Fruit fly (Drosophila melanogaster) S2 (cell line): ENCODE data around the gene Naxd.

Source experiments
- CG8478 ChIP-seq: fragments of >200 bp; optimal IDR thresholded peaks from 2 replicates; lab custom pipeline; 2018
- CTCF ChIP-seq, 2 experiments: fragments of >200 bp; optimal IDR thresholded peaks; 2 replicates each; lab custom pipeline; 2018

DNA sequence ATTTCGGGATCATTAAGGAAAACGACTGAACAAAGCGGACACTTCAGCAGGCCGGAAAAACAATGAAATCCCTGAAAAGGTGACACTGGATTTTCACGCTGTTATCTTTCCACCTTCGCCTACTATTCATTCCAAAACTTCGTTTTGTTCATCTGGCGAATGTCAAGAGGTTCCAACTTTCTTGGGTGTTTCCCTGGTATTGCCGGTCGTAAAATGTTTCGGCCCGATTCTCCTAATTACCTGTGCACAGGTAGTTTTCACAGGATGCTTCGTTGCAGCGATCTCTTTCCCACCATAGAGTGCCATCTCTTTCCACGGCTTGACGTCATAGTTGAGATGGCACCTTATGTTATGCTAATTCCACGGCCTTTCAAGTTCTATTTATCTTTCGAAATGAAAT lies 14.4 kb downstream of the Naxd start:
- no peak for TF ChIP-seq CG8478 (lab: Kevin White, UChicago)
- TF ChIP-seq CTCF (optimal IDR thresholded peaks at IDR 0.05; lab: Kevin White, UChicago): no peak
